Worm (Caenorhabditis elegans) whole organism, late embryonic: ENCODE measurements around the gene alg-4.

Source experiments
- dmd-4 ChIP-seq: sonication (generic microtip); optimal IDR thresholded peaks from 2 replicates; lab custom pipeline; 2016; ENCODE audit warnings: borderline replicate concordance, missing genetic modification characterization, missing compliant biosample characterization
- fkh-6 ChIP-seq: sonication (generic microtip); optimal IDR thresholded peaks from 2 replicates; lab custom pipeline; 2016; ENCODE audit warnings: missing genetic modification characterization, missing compliant biosample characterization
- hlh-8 ChIP-seq: sonication (generic microtip); optimal IDR thresholded peaks from 2 replicates; lab custom pipeline; 2016; ENCODE audit warnings: missing genotype, missing genetic modification characterization, missing compliant biosample characterization
- lim-6 ChIP-seq: sonication (generic microtip); optimal IDR thresholded peaks from 2 replicates; lab custom pipeline; 2016; ENCODE audit warnings: missing genetic modification characterization, missing compliant biosample characterization
- lin-11 ChIP-seq: fragments of 200-800 bp; sonication (Bioruptor generic); optimal IDR thresholded peaks from 2 replicates; lab custom pipeline; 2018; ENCODE audit warnings: mild to moderate bottlenecking, missing genetic modification characterization, missing compliant biosample characterization
- syd-9 ChIP-seq: sonication (generic microtip); optimal IDR thresholded peaks from 2 replicates; lab custom pipeline; 2016; ENCODE audit warnings: mild to moderate bottlenecking, missing genetic modification characterization, moderate library complexity, missing compliant biosample characterization

ce11 chrIII:9867780-9868503 is 23.3 kb downstream of the alg-4 start, which contains the start of gene dhhc-4:
- TF ChIP-seq lin-11 (tag; lab: Kevin White, UChicago): no peak
- no peak for TF ChIP-seq syd-9 (tag; lab: Kevin White, UChicago)
- TF ChIP-seq hlh-8 (tag; lab: Kevin White, UChicago): peak; percentile 81
- TF ChIP-seq fkh-6 (tag; lab: Kevin White, UChicago): no peak
- no peak for TF ChIP-seq dmd-4 (tag; lab: Kevin White, UChicago)
- no peak for TF ChIP-seq lim-6 (tag; lab: Kevin White, UChicago)
